Worm (Caenorhabditis elegans) whole organism, L2 larva: ENCODE measurements around the gene lido-9.

Experiments
- F13H6.1 ChIP-seq: sonication (generic microtip); optimal IDR thresholded peaks from 2 replicates; lab custom pipeline; 2016; ENCODE audit warnings: missing genetic modification characterization, missing compliant biosample characterization
- Y55F3AM.14 ChIP-seq: fragments of 200-800 bp; sonication (Bioruptor generic); optimal IDR thresholded peaks from 2 replicates; lab custom pipeline; 2018; ENCODE audit warnings: mild to moderate bottlenecking, missing genetic modification characterization, missing compliant biosample characterization
- alr-1 ChIP-seq: fragments of 150-350 bp; optimal IDR thresholded peaks from 2 replicates; lab custom pipeline; 2014; ENCODE audit warnings: missing biosample characterization, missing genetic modification characterization
- aly-2 ChIP-seq: fragments of 150-350 bp; optimal IDR thresholded peaks from 2 replicates; lab custom pipeline; 2014; ENCODE audit warnings: missing biosample characterization, missing genetic modification characterization
- blmp-1 ChIP-seq: sonication (generic microtip); optimal IDR thresholded peaks from 2 replicates; lab custom pipeline; 2017; ENCODE audit warnings: missing genetic modification characterization, mild to moderate bottlenecking, missing compliant biosample characterization, antibody characterized with exemption, moderate library complexity; ENCODE audit not compliant: insufficient read depth
- ceh-16 ChIP-seq: fragments of 150-350 bp; optimal IDR thresholded peaks from 2 replicates; lab custom pipeline; 2014; ENCODE audit warnings: missing biosample characterization, missing genetic modification characterization
- ceh-82 ChIP-seq: fragments of 150-350 bp; optimal IDR thresholded peaks from 2 replicates; lab custom pipeline; 2014; ENCODE audit warnings: missing biosample characterization, missing genetic modification characterization
- crh-2 ChIP-seq: sonication (generic microtip); optimal IDR thresholded peaks from 2 replicates; lab custom pipeline; 2017; ENCODE audit warnings: missing biosample characterization, missing genetic modification characterization
- dmd-4 ChIP-seq: sonication (generic microtip); optimal IDR thresholded peaks from 2 replicates; lab custom pipeline; 2017; ENCODE audit warnings: missing biosample characterization, missing genetic modification characterization
- egl-27 ChIP-seq: sonication (generic microtip); optimal IDR thresholded peaks from 3 replicates; lab custom pipeline; 2017; ENCODE audit warnings: missing biosample characterization, missing genetic modification reagents, missing genetic modification characterization
- elt-3 ChIP-seq: sonication (generic microtip); optimal IDR thresholded peaks from 2 replicates; lab custom pipeline; 2017; ENCODE audit warnings: missing biosample characterization, missing genetic modification characterization
- fos-1 ChIP-seq: fragments of 150-350 bp; optimal IDR thresholded peaks from 2 replicates; lab custom pipeline; 2014; ENCODE audit warnings: missing biosample characterization, missing genetic modification characterization
- gmeb-1 ChIP-seq: fragments of 150-350 bp; optimal IDR thresholded peaks from 2 replicates; lab custom pipeline; 2014; ENCODE audit warnings: missing biosample characterization, missing genetic modification characterization
- lin-11 ChIP-seq: fragments of 150-350 bp; sonication (generic microtip); optimal IDR thresholded peaks from 2 replicates; lab custom pipeline; 2014; ENCODE audit warnings: missing biosample characterization, missing genetic modification characterization, inconsistent platforms, mixed read lengths
- lin-39 ChIP-seq: fragments of 150-350 bp; optimal IDR thresholded peaks from 2 replicates; lab custom pipeline; 2014; ENCODE audit warnings: missing biosample characterization, missing genetic modification reagents, missing genetic modification characterization
- lsy-2 ChIP-seq, 2 experiments: fragments of 150-350 bp in 1 of 2; sonication (generic microtip) in 1 of 2; optimal IDR thresholded peaks; 2 replicates each; lab custom pipeline; 2014 to 2017; ENCODE audit warnings: missing biosample characterization in 2 of 2, missing genetic modification characterization in 2 of 2
- mab-5 ChIP-seq: fragments of 150-350 bp; optimal IDR thresholded peaks from 2 replicates; lab custom pipeline; 2014; ENCODE audit warnings: missing biosample characterization, missing genetic modification characterization
- mbf-1 ChIP-seq: sonication (generic microtip); optimal IDR thresholded peaks from 2 replicates; lab custom pipeline; 2017; ENCODE audit warnings: missing biosample characterization, missing genetic modification characterization
- mdl-1 ChIP-seq, 2 experiments: fragments of 150-350 bp in 1 of 2; sonication (generic microtip) in 1 of 2; optimal IDR thresholded peaks; 2 replicates each; lab custom pipeline; 2017; ENCODE audit warnings: missing biosample characterization in 2 of 2, missing genetic modification characterization in 2 of 2
- nhr-11 ChIP-seq: fragments of 150-350 bp; optimal IDR thresholded peaks from 2 replicates; lab custom pipeline; 2014; ENCODE audit warnings: missing biosample characterization, missing genetic modification characterization
- nhr-12 ChIP-seq: fragments of 150-350 bp; optimal IDR thresholded peaks from 2 replicates; lab custom pipeline; 2014; ENCODE audit warnings: missing biosample characterization, missing genetic modification characterization
- nhr-21 ChIP-seq: fragments of 150-350 bp; optimal IDR thresholded peaks from 2 replicates; lab custom pipeline; 2014; ENCODE audit warnings: missing biosample characterization, missing genetic modification characterization
- nhr-23 ChIP-seq: fragments of 150-350 bp; optimal IDR thresholded peaks from 2 replicates; lab custom pipeline; 2014; ENCODE audit warnings: missing biosample characterization, missing genetic modification reagents, missing genetic modification characterization
- nhr-25 ChIP-seq: fragments of 150-350 bp; sonication (generic microtip); optimal IDR thresholded peaks from 3 replicates; lab custom pipeline; 2014; ENCODE audit warnings: missing biosample characterization, missing genetic modification characterization
- nhr-6 ChIP-seq: fragments of 150-350 bp; optimal IDR thresholded peaks from 2 replicates; lab custom pipeline; 2014; ENCODE audit warnings: missing biosample characterization, missing genetic modification characterization
- nhr-77 ChIP-seq: fragments of 150-350 bp; optimal IDR thresholded peaks from 2 replicates; lab custom pipeline; 2014; ENCODE audit warnings: missing biosample characterization, missing genetic modification characterization
- sem-4 ChIP-seq: fragments of 150-350 bp; optimal IDR thresholded peaks from 2 replicates; lab custom pipeline; 2014; ENCODE audit warnings: missing biosample characterization, missing genetic modification reagents, missing genetic modification characterization
- skn-1 ChIP-seq: sonication (generic microtip); optimal IDR thresholded peaks from 2 replicates; lab custom pipeline; 2017; ENCODE audit warnings: missing biosample characterization, missing genetic modification characterization
- sma-3 ChIP-seq: sonication (generic microtip); optimal IDR thresholded peaks from 2 replicates; lab custom pipeline; 2016; ENCODE audit warnings: missing genetic modification reagents, missing genetic modification characterization, missing compliant biosample characterization
- sma-9 ChIP-seq, 2 experiments: fragments of 150-350 bp in 1 of 2; sonication (generic microtip) in 1 of 2; optimal IDR thresholded peaks; 2 replicates each; lab custom pipeline; 2014 to 2016; ENCODE audit warnings: missing genetic modification characterization in 2 of 2, mild to moderate bottlenecking in 1 of 2, missing biosample characterization in 1 of 2, missing compliant biosample characterization in 1 of 2, missing genetic modification reagents in 1 of 2, moderate library complexity in 1 of 2
- snpc-4 ChIP-seq: fragments of 150-350 bp; optimal IDR thresholded peaks from 2 replicates; lab custom pipeline; 2014; ENCODE audit warnings: missing biosample characterization, missing genetic modification characterization
- unc-39 ChIP-seq: fragments of 150-350 bp; optimal IDR thresholded peaks from 2 replicates; lab custom pipeline; 2014; ENCODE audit warnings: missing biosample characterization, missing genetic modification characterization
- unc-55 ChIP-seq: fragments of 150-350 bp; sonication (generic microtip); optimal IDR thresholded peaks from 3 replicates; lab custom pipeline; 2014; ENCODE audit warnings: missing biosample characterization, missing genetic modification reagents, missing genetic modification characterization
- ztf-1 ChIP-seq: fragments of 200-800 bp; sonication (Bioruptor generic); conservative IDR thresholded peaks from 2 replicates; pipeline ENCODE4 v1.3.6; 2022; ENCODE audit warnings: missing genetic modification characterization, missing compliant biosample characterization
- ztf-11 ChIP-seq: sonication (generic microtip); optimal IDR thresholded peaks from 2 replicates; lab custom pipeline; 2017; ENCODE audit warnings: missing biosample characterization, missing genetic modification characterization

Gene lido-9

ce11 chrII:2976597-2976996 is 24.0 kb upstream of the lido-9 start, which contains the start of gene nhr-88 (continued):
- TF ChIP-seq sma-9 (GFP tag; optimal IDR thresholded peaks at IDR 0.05; lab: Kevin White, UChicago) (peak; percentile 31), sma-9 (tag; optimal IDR thresholded peaks at IDR 0.05; lab: Kevin White, UChicago) (no peak), nhr-77 (tag; lab: Kevin White, UChicago) (no peak), egl-27 (peak; percentile 11), nhr-12 (no peak), lin-11 (peak; percentile 53), sem-4 (no peak)
- TF ChIP-seq, all 48 proteins: peak for 13

ce11 chrII:2977652-2978051 is 22.9 kb upstream of the lido-9 start:
- TF ChIP-seq nhr-77 (tag; lab: Kevin White, UChicago) = no peak
- TF ChIP-seq ceh-82 (tag; lab: Kevin White, UChicago) = no peak
- TF ChIP-seq elt-3 (tag; lab: Kevin White, UChicago) = no peak
- TF ChIP-seq mab-5 (tag; lab: Kevin White, UChicago) = no peak
- peak; percentile 75 for TF ChIP-seq blmp-1 (tag; lab: Kevin White, UChicago)
- no peak for TF ChIP-seq skn-1
- TF ChIP-seq nhr-21 (tag; lab: Kevin White, UChicago) = no peak
- no peak for TF ChIP-seq aly-2

DNA sequence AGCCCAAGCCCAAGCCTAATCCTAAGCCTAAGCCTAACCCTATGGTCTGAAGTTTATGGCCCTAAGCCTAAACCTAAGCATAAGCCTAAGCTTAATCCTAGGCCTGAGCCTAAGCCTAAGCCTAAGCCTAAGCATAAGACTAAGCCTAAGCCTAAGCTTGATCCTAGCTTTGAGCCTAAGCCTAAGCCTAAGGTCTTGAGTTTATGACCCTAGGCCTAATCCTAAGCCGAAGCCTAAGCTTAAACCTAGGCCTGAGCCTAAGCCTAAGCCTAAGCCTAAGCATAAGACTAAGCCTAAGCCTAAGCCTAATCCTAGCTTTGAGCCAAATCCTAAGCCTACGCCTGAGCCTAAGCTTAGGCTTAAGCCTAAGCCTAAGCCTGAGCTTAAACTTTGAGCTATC is 21.5 kb upstream of the lido-9 start:
- TF ChIP-seq lin-39 = no peak
- TF ChIP-seq skn-1 = no peak
- TF ChIP-seq nhr-21 (tag; lab: Kevin White, UChicago) = no peak
- no peak for TF ChIP-seq fos-1 (tag; lab: Kevin White, UChicago)
- TF ChIP-seq F13H6.1 = no peak
- TF ChIP-seq, all 48 proteins: peak for 0

ce11 chrII:2984383-2984782 is 16.2 kb upstream of the lido-9 start:
- TF ChIP-seq ztf-11 (no peak), ztf-1 (GFP tag; lab: Robert Waterston, UW) (no peak), nhr-6 (tag; lab: Kevin White, UChicago) (no peak), nhr-21 (tag; lab: Kevin White, UChicago) (no peak), mbf-1 (no peak), nhr-25 (tag; lab: Kevin White, UChicago) (no peak), Y55F3AM.14 (no peak), lsy-2 (tag; optimal IDR thresholded peaks at IDR 0.05; lab: Kevin White, UChicago) (no peak), mdl-1 (tag; optimal IDR thresholded peaks at IDR 0.05; lab: Kevin White, UChicago) (no peak), sma-9 (GFP tag; optimal IDR thresholded peaks at IDR 0.05; lab: Kevin White, UChicago) (no peak), sma-9 (tag; optimal IDR thresholded peaks at IDR 0.05; lab: Kevin White, UChicago) (no peak), dmd-4 (tag; lab: Kevin White, UChicago) (no peak), crh-2 (tag; lab: Kevin White, UChicago) (no peak), sem-4 (no peak), ceh-16 (no peak), blmp-1 (tag; lab: Kevin White, UChicago) (no peak), nhr-11 (tag; lab: Kevin White, UChicago) (no peak), nhr-23 (no peak), sma-3 (GFP tag; lab: Kevin White, UChicago) (no peak)
- TF ChIP-seq, all 48 proteins: peak for 0

- TF ChIP-seq nhr-11 (tag; lab: Kevin White, UChicago) (no peak), unc-55 (GFP tag; lab: Kevin White, UChicago) (no peak), ceh-16 (no peak), egl-27 (no peak), ztf-1 (GFP tag; lab: Robert Waterston, UW) (no peak)
These were observed 15.1 kb upstream of the lido-9 start for ce11 chrII:2985446-2985845.

DNA sequence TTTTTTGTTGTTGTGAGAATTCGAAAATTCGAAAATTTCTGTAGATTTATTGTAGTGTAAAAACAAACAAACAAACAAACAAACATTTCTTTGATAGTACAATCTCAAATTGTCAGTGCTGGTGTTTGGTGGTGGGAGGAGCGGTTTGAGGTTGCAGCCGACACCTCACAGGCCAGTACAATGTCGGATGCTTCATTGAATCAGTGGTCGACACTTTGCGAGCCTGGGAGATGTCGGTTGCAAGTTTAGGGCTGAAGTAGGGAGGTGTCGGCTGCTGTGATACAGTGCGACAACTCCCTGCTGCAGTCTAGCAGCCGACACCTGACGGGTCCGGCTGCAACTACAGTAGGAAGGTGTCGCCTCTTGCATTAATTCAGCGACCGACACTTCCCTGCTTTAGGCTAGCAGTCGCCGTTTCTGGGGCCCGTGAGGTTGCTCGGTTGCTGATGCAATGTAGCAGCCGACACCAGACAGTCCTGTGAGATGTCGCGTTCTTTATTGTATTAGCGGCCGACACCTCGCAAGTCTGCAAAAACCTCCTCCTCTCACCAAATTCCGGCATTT is 14.6 kb upstream of the lido-9 start:
- TF ChIP-seq dmd-4 (tag; lab: Kevin White, UChicago) = no peak
- no peak for TF ChIP-seq unc-39
- TF ChIP-seq blmp-1 (tag; lab: Kevin White, UChicago) = no peak
- no peak for TF ChIP-seq snpc-4 (tag; lab: Kevin White, UChicago)
- TF ChIP-seq mbf-1 = no peak
- no peak for TF ChIP-seq ceh-82 (tag; lab: Kevin White, UChicago)
- TF ChIP-seq mab-5 (tag; lab: Kevin White, UChicago) = no peak
- no peak for TF ChIP-seq fos-1 (tag; lab: Kevin White, UChicago)
- TF ChIP-seq nhr-77 (tag; lab: Kevin White, UChicago) = no peak
- no peak for TF ChIP-seq gmeb-1 (tag; lab: Kevin White, UChicago)
- TF ChIP-seq nhr-21 (tag; lab: Kevin White, UChicago) = no peak
- TF ChIP-seq crh-2 (tag; lab: Kevin White, UChicago) = no peak
- TF ChIP-seq egl-27 = no peak
- no peak for TF ChIP-seq aly-2
- no peak for TF ChIP-seq ztf-11
- no peak for TF ChIP-seq nhr-25 (tag; lab: Kevin White, UChicago)
- TF ChIP-seq alr-1 (tag; lab: Kevin White, UChicago) = no peak
- no peak for TF ChIP-seq nhr-6 (tag; lab: Kevin White, UChicago)
- TF ChIP-seq, all 48 proteins: peak for 0
